Worm (Caenorhabditis elegans) whole organism, L3 larva: ENCODE measurements around the gene clec-2.

Experiments used
- ama-1 ChIP-seq: fragments of 150-350 bp; optimal IDR thresholded peaks from 2 replicates; lab custom pipeline; 2018
- elt-1 ChIP-seq: fragments of 150-350 bp; optimal IDR thresholded peaks from 2 replicates; lab custom pipeline; 2014; ENCODE audit warnings: missing biosample characterization, missing genetic modification characterization
- elt-2 ChIP-seq: sonication (generic microtip); optimal IDR thresholded peaks from 2 replicates; lab custom pipeline; 2016; ENCODE audit warnings: missing genetic modification reagents, mild to moderate bottlenecking, missing genetic modification characterization, missing compliant biosample characterization
- fkh-10 ChIP-seq: sonication (generic microtip); optimal IDR thresholded peaks from 2 replicates; lab custom pipeline; 2017; ENCODE audit warnings: missing biosample characterization, missing genetic modification reagents, missing genetic modification characterization
- nhr-23 ChIP-seq: fragments of 150-350 bp; optimal IDR thresholded peaks from 2 replicates; lab custom pipeline; 2014; ENCODE audit warnings: missing biosample characterization, missing genetic modification reagents, missing genetic modification characterization
- nhr-237 ChIP-seq: fragments of 150-350 bp; optimal IDR thresholded peaks from 2 replicates; lab custom pipeline; 2014; ENCODE audit warnings: missing biosample characterization, missing genetic modification characterization
- nhr-28 ChIP-seq: fragments of 150-350 bp; optimal IDR thresholded peaks from 2 replicates; lab custom pipeline; 2014; ENCODE audit warnings: missing biosample characterization, missing genetic modification characterization
- nhr-76 ChIP-seq: fragments of 150-350 bp; sonication (generic microtip); optimal IDR thresholded peaks from 5 replicates; lab custom pipeline; 2014; ENCODE audit warnings: missing biosample characterization, missing genetic modification characterization
- nhr-77 ChIP-seq: fragments of 150-350 bp; optimal IDR thresholded peaks from 2 replicates; lab custom pipeline; 2014; ENCODE audit warnings: missing biosample characterization, missing genetic modification characterization
- skn-1 ChIP-seq: fragments of 150-350 bp; optimal IDR thresholded peaks from 2 replicates; lab custom pipeline; 2014; ENCODE audit warnings: missing biosample characterization, missing genetic modification characterization
- unc-39 ChIP-seq: sonication (generic microtip); optimal IDR thresholded peaks from 4 replicates; lab custom pipeline; 2017; ENCODE audit warnings: missing biosample characterization, missing genetic modification characterization

DNA sequence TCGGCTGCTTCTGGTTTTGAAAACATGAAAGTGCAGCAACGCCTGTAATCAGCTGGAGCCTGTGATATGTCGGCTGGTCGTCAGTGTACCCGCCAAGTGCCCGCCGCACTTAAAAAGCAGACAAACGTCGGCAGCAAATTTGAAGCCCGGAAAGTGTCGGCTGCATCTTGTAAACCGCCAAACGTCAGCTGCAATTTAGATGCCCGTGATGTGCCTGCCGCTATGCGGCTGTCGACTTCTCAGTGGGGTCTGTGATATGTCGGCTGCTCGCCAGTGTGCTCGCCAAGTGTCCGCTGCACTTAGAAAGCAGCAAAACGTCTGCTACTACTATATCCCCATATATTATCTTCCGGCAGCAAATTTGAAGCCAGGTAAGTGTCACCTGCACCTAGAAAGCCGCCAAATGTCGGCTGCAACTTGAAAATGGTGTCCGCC, 36.1 kb downstream of the clec-2 start:
- TF ChIP-seq skn-1 (tag; lab: Kevin White, UChicago) (no peak), nhr-237 (tag; lab: Kevin White, UChicago) (no peak), ama-1 (no peak), nhr-77 (tag; lab: Kevin White, UChicago) (no peak), fkh-10 (GFP tag; lab: Kevin White, UChicago) (no peak), elt-2 (tag; lab: Kevin White, UChicago) (no peak), unc-39 (tag; lab: Kevin White, UChicago) (no peak), nhr-76 (no peak), nhr-23 (tag; lab: Kevin White, UChicago) (no peak), elt-1 (no peak), nhr-28 (tag; lab: Kevin White, UChicago) (no peak)
